Worm (Caenorhabditis elegans) whole organism, L2 larva: Measurements from ENCODE around the gene D1046.4.
A peak's percentile ranks its signal among the peaks of the same experiment; 100 is the strongest.

Source experiments
- C34F6.9 ChIP-seq: fragments of 150-350 bp; optimal IDR thresholded peaks from 2 replicates; lab custom pipeline; 2014; ENCODE audit warnings: missing biosample characterization, missing genetic modification characterization
- F13H6.1 ChIP-seq: sonication (generic microtip); optimal IDR thresholded peaks from 2 replicates; lab custom pipeline; 2016; ENCODE audit warnings: missing genetic modification characterization, missing compliant biosample characterization
- ZK546.5 ChIP-seq: sonication (generic microtip); optimal IDR thresholded peaks from 2 replicates; lab custom pipeline; 2017; ENCODE audit warnings: missing biosample characterization, missing genetic modification characterization
- alr-1 ChIP-seq: fragments of 150-350 bp; optimal IDR thresholded peaks from 2 replicates; lab custom pipeline; 2014; ENCODE audit warnings: missing biosample characterization, missing genetic modification characterization
- blmp-1 ChIP-seq: sonication (generic microtip); optimal IDR thresholded peaks from 2 replicates; lab custom pipeline; 2017; ENCODE audit warnings: missing genetic modification characterization, mild to moderate bottlenecking, missing compliant biosample characterization, antibody characterized with exemption, moderate library complexity; ENCODE audit not compliant: insufficient read depth
- ceh-16 ChIP-seq: fragments of 150-350 bp; optimal IDR thresholded peaks from 2 replicates; lab custom pipeline; 2014; ENCODE audit warnings: missing biosample characterization, missing genetic modification characterization
- ceh-82 ChIP-seq: fragments of 150-350 bp; optimal IDR thresholded peaks from 2 replicates; lab custom pipeline; 2014; ENCODE audit warnings: missing biosample characterization, missing genetic modification characterization
- crh-2 ChIP-seq: sonication (generic microtip); optimal IDR thresholded peaks from 2 replicates; lab custom pipeline; 2017; ENCODE audit warnings: missing biosample characterization, missing genetic modification characterization
- egl-27 ChIP-seq: sonication (generic microtip); optimal IDR thresholded peaks from 3 replicates; lab custom pipeline; 2017; ENCODE audit warnings: missing biosample characterization, missing genetic modification reagents, missing genetic modification characterization
- elt-1 ChIP-seq: fragments of 150-350 bp; optimal IDR thresholded peaks from 2 replicates; lab custom pipeline; 2014; ENCODE audit warnings: missing biosample characterization, missing genetic modification characterization
- elt-3 ChIP-seq: sonication (generic microtip); optimal IDR thresholded peaks from 2 replicates; lab custom pipeline; 2017; ENCODE audit warnings: missing biosample characterization, missing genetic modification characterization
- lin-13 ChIP-seq: fragments of 150-350 bp; optimal IDR thresholded peaks from 2 replicates; lab custom pipeline; 2014; ENCODE audit warnings: missing biosample characterization, missing genetic modification reagents, missing genetic modification characterization
- lsy-2 ChIP-seq, 2 experiments: fragments of 150-350 bp in 1 of 2; sonication (generic microtip) in 1 of 2; optimal IDR thresholded peaks; 2 replicates each; lab custom pipeline; 2014 to 2017; ENCODE audit warnings: missing biosample characterization in 2 of 2, missing genetic modification characterization in 2 of 2
- mab-5 ChIP-seq: fragments of 150-350 bp; optimal IDR thresholded peaks from 2 replicates; lab custom pipeline; 2014; ENCODE audit warnings: missing biosample characterization, missing genetic modification characterization
- mbf-1 ChIP-seq: sonication (generic microtip); optimal IDR thresholded peaks from 2 replicates; lab custom pipeline; 2017; ENCODE audit warnings: missing biosample characterization, missing genetic modification characterization
- mdl-1 ChIP-seq, 2 experiments: fragments of 150-350 bp in 1 of 2; sonication (generic microtip) in 1 of 2; optimal IDR thresholded peaks; 2 replicates each; lab custom pipeline; 2017; ENCODE audit warnings: missing biosample characterization in 2 of 2, missing genetic modification characterization in 2 of 2
- nhr-10 ChIP-seq: sonication (generic microtip); optimal IDR thresholded peaks from 2 replicates; lab custom pipeline; 2017; ENCODE audit warnings: missing biosample characterization, missing genetic modification characterization
- nhr-12 ChIP-seq: fragments of 150-350 bp; optimal IDR thresholded peaks from 2 replicates; lab custom pipeline; 2014; ENCODE audit warnings: missing biosample characterization, missing genetic modification characterization
- nhr-129 ChIP-seq: fragments of 150-350 bp; optimal IDR thresholded peaks from 2 replicates; lab custom pipeline; 2014; ENCODE audit warnings: missing biosample characterization, missing genetic modification characterization
- nhr-21 ChIP-seq: fragments of 150-350 bp; optimal IDR thresholded peaks from 2 replicates; lab custom pipeline; 2014; ENCODE audit warnings: missing biosample characterization, missing genetic modification characterization
- nhr-23 ChIP-seq: fragments of 150-350 bp; optimal IDR thresholded peaks from 2 replicates; lab custom pipeline; 2014; ENCODE audit warnings: missing biosample characterization, missing genetic modification reagents, missing genetic modification characterization
- nhr-25 ChIP-seq: fragments of 150-350 bp; sonication (generic microtip); optimal IDR thresholded peaks from 3 replicates; lab custom pipeline; 2014; ENCODE audit warnings: missing biosample characterization, missing genetic modification characterization
- nhr-6 ChIP-seq: fragments of 150-350 bp; optimal IDR thresholded peaks from 2 replicates; lab custom pipeline; 2014; ENCODE audit warnings: missing biosample characterization, missing genetic modification characterization
- peb-1 ChIP-seq: fragments of 150-350 bp; optimal IDR thresholded peaks from 2 replicates; lab custom pipeline; 2014; ENCODE audit warnings: missing biosample characterization, missing genetic modification characterization
- sma-9 ChIP-seq, 2 experiments: fragments of 150-350 bp in 1 of 2; sonication (generic microtip) in 1 of 2; optimal IDR thresholded peaks; 2 replicates each; lab custom pipeline; 2014 to 2016; ENCODE audit warnings: missing genetic modification characterization in 2 of 2, mild to moderate bottlenecking in 1 of 2, missing biosample characterization in 1 of 2, missing compliant biosample characterization in 1 of 2, missing genetic modification reagents in 1 of 2, moderate library complexity in 1 of 2
- unc-62 ChIP-seq: fragments of 150-350 bp; optimal IDR thresholded peaks from 2 replicates; lab custom pipeline; 2014; ENCODE audit warnings: missing biosample characterization, missing genetic modification reagents, missing genetic modification characterization
- zag-1 ChIP-seq: fragments of 150-350 bp; optimal IDR thresholded peaks from 2 replicates; lab custom pipeline; 2014; ENCODE audit warnings: missing biosample characterization, missing genetic modification characterization
- ztf-11 ChIP-seq: sonication (generic microtip); optimal IDR thresholded peaks from 2 replicates; lab custom pipeline; 2017; ENCODE audit warnings: missing biosample characterization, missing genetic modification characterization
- ztf-4 ChIP-seq: fragments of 150-350 bp; optimal IDR thresholded peaks from 2 replicates; lab custom pipeline; 2014; ENCODE audit warnings: missing biosample characterization, missing genetic modification characterization

Gene D1046.4

DNA sequence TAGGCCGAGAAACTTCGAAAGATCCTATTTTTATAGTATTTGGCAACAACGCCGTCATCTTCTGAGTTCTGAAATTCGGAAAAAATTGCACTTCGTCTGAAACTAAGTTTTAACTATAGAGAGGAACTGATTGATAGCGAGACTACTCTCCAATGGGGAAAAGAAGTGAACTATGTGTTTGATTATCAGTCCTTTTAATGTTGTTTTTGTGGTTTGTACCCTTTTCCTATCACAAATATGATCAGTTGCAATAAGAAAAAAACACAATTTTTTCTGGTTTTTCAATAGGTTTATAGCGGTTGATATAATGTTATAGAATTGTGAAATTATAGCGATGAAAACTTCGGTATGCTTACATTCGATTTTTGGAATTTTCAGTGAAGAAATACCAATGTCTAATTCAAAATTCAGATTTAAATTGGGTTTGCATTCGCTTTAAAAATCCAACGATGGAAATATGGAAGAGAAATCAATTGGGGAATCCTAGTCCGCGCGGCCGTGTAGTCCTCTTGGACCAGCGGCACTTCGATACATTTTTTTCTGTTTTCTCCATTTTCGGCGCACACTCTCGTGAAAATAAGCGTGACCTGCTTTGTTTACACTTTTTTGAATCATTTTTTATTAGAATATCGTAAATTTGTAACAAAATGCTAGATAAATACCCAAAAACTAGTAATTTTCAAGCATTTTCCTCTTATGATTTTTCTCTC is 39.7 kb downstream of the D1046.4 start, which contains the start of gene C53B4.3 (continued):
- TF ChIP-seq zag-1 (tag; lab: Kevin White, UChicago) = no peak
- TF ChIP-seq, all 48 proteins: peak for 16

- TF ChIP-seq elt-3 (tag; lab: Kevin White, UChicago) (no peak), sma-9 (GFP tag; optimal IDR thresholded peaks at IDR 0.05; lab: Kevin White, UChicago) (peak; percentile 36), sma-9 (tag; optimal IDR thresholded peaks at IDR 0.05; lab: Kevin White, UChicago) (no peak), C34F6.9 (tag; lab: Kevin White, UChicago) (peak; percentile 56), nhr-23 (tag; lab: Kevin White, UChicago) (no peak), lin-13 (GFP tag; lab: Kevin White, UChicago) (no peak), alr-1 (tag; lab: Kevin White, UChicago) (no peak), F13H6.1 (tag; lab: Kevin White, UChicago) (peak; percentile 34), ztf-11 (tag; lab: Kevin White, UChicago) (no peak), mab-5 (tag; lab: Kevin White, UChicago) (no peak), lsy-2 (tag; optimal IDR thresholded peaks at IDR 0.05; lab: Kevin White, UChicago) (peak in 1 of 2 experiments; percentile 63), ceh-82 (tag; lab: Kevin White, UChicago) (no peak), zag-1 (tag; lab: Kevin White, UChicago) (no peak), ztf-4 (tag; lab: Kevin White, UChicago) (peak; percentile 17), peb-1 (no peak), nhr-129 (tag; lab: Kevin White, UChicago) (peak; percentile 42), mbf-1 (tag; lab: Kevin White, UChicago) (no peak), egl-27 (tag; lab: Kevin White, UChicago) (no peak), crh-2 (tag; lab: Kevin White, UChicago) (peak; percentile 10)
Measured at ce11 chrIV:8974543-8975330, 41.1 kb downstream of the D1046.4 start.

DNA sequence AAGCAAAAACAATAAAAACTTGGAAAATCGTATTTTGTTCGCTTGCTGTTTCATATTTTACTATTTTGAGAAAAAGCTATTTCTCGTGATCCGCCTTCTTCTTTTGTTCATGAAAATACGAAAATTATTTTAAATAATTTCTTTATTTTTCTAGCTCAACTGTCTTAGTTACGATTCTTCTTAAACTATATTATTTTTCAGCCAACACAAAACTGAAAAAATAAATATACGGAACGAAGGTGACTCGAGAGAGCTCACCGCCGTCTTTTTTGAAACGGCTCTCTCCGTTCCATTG is 41.6 kb downstream of the D1046.4 start, which contains the start of gene pdzd-8:
TSS of gene pdzd-8 (plus strand) at position 196 of the 295 bp plus-strand sequence.
- TF ChIP-seq nhr-10 (tag; lab: Kevin White, UChicago) (no peak), ztf-11 (tag; lab: Kevin White, UChicago) (no peak), alr-1 (tag; lab: Kevin White, UChicago) (no peak), nhr-21 (tag; lab: Kevin White, UChicago) (no peak), F13H6.1 (tag; lab: Kevin White, UChicago) (no peak), blmp-1 (tag; lab: Kevin White, UChicago) (no peak), lsy-2 (tag; optimal IDR thresholded peaks at IDR 0.05; lab: Kevin White, UChicago) (no peak), ceh-16 (no peak), mbf-1 (tag; lab: Kevin White, UChicago) (no peak), nhr-23 (tag; lab: Kevin White, UChicago) (no peak), zag-1 (tag; lab: Kevin White, UChicago) (no peak), egl-27 (tag; lab: Kevin White, UChicago) (no peak), nhr-25 (tag; lab: Kevin White, UChicago) (no peak), mdl-1 (tag; optimal IDR thresholded peaks at IDR 0.05; lab: Kevin White, UChicago) (no peak), nhr-6 (tag; lab: Kevin White, UChicago) (no peak), nhr-12 (tag; lab: Kevin White, UChicago) (no peak), C34F6.9 (tag; lab: Kevin White, UChicago) (no peak), ceh-82 (tag; lab: Kevin White, UChicago) (no peak), crh-2 (tag; lab: Kevin White, UChicago) (no peak), elt-1 (tag; lab: Kevin White, UChicago) (no peak)

DNA sequence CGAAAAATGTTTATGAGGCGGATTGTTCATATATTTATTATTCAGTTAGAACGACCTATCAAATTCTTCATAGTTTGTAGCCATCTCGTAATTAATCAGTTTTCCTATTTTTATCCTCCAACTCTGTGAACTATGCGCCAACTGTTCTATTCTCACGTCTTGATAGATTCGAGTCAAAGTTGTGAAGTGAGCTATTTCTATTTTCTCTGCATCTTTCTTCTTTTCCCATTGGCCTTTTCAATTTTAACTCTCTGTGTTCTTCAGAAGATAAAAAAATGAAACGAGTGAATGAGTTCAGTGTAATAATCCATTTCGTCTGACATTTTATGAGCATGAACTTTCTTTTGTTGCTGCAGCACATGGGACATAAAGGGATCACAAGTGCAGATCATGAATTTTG is 44.4 kb downstream of the D1046.4 start:
- TF ChIP-seq sma-9 (GFP tag; optimal IDR thresholded peaks at IDR 0.05; lab: Kevin White, UChicago) = peak; percentile 48
- no peak for TF ChIP-seq sma-9 (tag; optimal IDR thresholded peaks at IDR 0.05; lab: Kevin White, UChicago)
- peak; percentile 27 for TF ChIP-seq ztf-4 (tag; lab: Kevin White, UChicago)
- TF ChIP-seq ZK546.5 (tag; lab: Kevin White, UChicago) = no peak
- TF ChIP-seq crh-2 (tag; lab: Kevin White, UChicago) = no peak
- peak; percentile 32 for TF ChIP-seq C34F6.9 (tag; lab: Kevin White, UChicago)
- peak; percentile 42 for TF ChIP-seq F13H6.1 (tag; lab: Kevin White, UChicago)
- TF ChIP-seq nhr-129 (tag; lab: Kevin White, UChicago) = peak; percentile 39
- no peak for TF ChIP-seq alr-1 (tag; lab: Kevin White, UChicago)
- no peak for TF ChIP-seq ceh-16
- TF ChIP-seq unc-62 (GFP tag; lab: Kevin White, UChicago) = no peak
- TF ChIP-seq zag-1 (tag; lab: Kevin White, UChicago) = no peak
- TF ChIP-seq lsy-2 (tag; optimal IDR thresholded peaks at IDR 0.05; lab: Kevin White, UChicago) = peak in 1 of 2 experiments; percentile 61
